Worm (Caenorhabditis elegans) whole organism, young adult: ENCODE data around the gene F40G9.6.

Experiments used
- B0019.2 ChIP-seq: fragments of 200-800 bp; sonication (Bioruptor generic); conservative IDR thresholded peaks from 2 replicates; pipeline ENCODE4 v1.3.6; 2022; ENCODE audit warnings: missing genetic modification reagents, missing genetic modification characterization, missing compliant biosample characterization
- B0261.1 ChIP-seq: sonication (generic microtip); optimal IDR thresholded peaks from 2 replicates; lab custom pipeline; 2016; ENCODE audit warnings: mild to moderate bottlenecking, missing genetic modification characterization, moderate library complexity, missing compliant biosample characterization
- F10E7.11 ChIP-seq: sonication (generic microtip); optimal IDR thresholded peaks from 2 replicates; lab custom pipeline; 2017; ENCODE audit warnings: mild to moderate bottlenecking, missing genetic modification characterization, moderate library complexity, missing compliant biosample characterization
- F37B4.10 ChIP-seq: fragments of 200-800 bp; sonication (Bioruptor generic); IDR thresholded peaks from 2 replicates; pipeline ENCODE4 v1.3.6; 2022; ENCODE audit warnings: missing genetic modification characterization, missing compliant biosample characterization
- F55B11.4 ChIP-seq: sonication (generic microtip); optimal IDR thresholded peaks from 2 replicates; lab custom pipeline; 2016; ENCODE audit warnings: missing compliant biosample characterization, missing genetic modification characterization, borderline replicate concordance; ENCODE audit not compliant: insufficient read depth
- F57A8.1 ChIP-seq: fragments of 200-800 bp; sonication (Bioruptor generic); optimal IDR thresholded peaks from 2 replicates; lab custom pipeline; 2018; ENCODE audit warnings: mild to moderate bottlenecking, missing genetic modification characterization, moderate library complexity, missing compliant biosample characterization
- F57C9.4 ChIP-seq: sonication (generic microtip); optimal IDR thresholded peaks from 2 replicates; lab custom pipeline; 2017; ENCODE audit warnings: mild to moderate bottlenecking, missing genetic modification characterization, missing compliant biosample characterization
- Y53F4B.3 ChIP-seq: fragments of 200-800 bp; sonication (Bioruptor generic); IDR thresholded peaks from 2 replicates; pipeline ENCODE4 v1.3.6; 2022; ENCODE audit warnings: missing genetic modification reagents, missing genetic modification characterization, missing compliant biosample characterization
- ama-1 ChIP-seq, 3 experiments: fragments of 150-350 bp in 1 of 3; sonication (generic microtip) in 2 of 3; optimal IDR thresholded peaks; 2 replicates each; lab custom pipeline; 2014 to 2018; ENCODE audit warnings: missing biosample characterization in 2 of 3, missing genetic modification characterization in 2 of 3, missing genetic modification reagents in 2 of 3
- atf-7 ChIP-seq: sonication (generic microtip); optimal IDR thresholded peaks from 2 replicates; lab custom pipeline; 2017; ENCODE audit warnings: mild to moderate bottlenecking, missing genetic modification characterization, missing compliant biosample characterization
- attf-5 ChIP-seq: fragments of 200-800 bp; sonication (Bioruptor generic); optimal IDR thresholded peaks from 2 replicates; lab custom pipeline; 2018; ENCODE audit warnings: mild to moderate bottlenecking, missing genetic modification characterization, missing compliant biosample characterization
- attf-6 ChIP-seq: fragments of 200-800 bp; sonication (Bioruptor generic); IDR thresholded peaks from 2 replicates; pipeline ENCODE4 v1.3.6; 2022; ENCODE audit warnings: missing genetic modification reagents, missing genetic modification characterization, missing compliant biosample characterization
- bed-2 ChIP-seq: fragments of 200-800 bp; sonication (Bioruptor generic); IDR thresholded peaks from 2 replicates; pipeline ENCODE4 v1.3.6; 2022; ENCODE audit warnings: missing genetic modification reagents, missing genetic modification characterization, missing compliant biosample characterization
- ccch-3 ChIP-seq: fragments of 200-800 bp; sonication (Bioruptor generic); optimal IDR thresholded peaks from 2 replicates; lab custom pipeline; 2018; ENCODE audit warnings: mild to moderate bottlenecking, missing genetic modification characterization, missing compliant biosample characterization
- dox-1 ChIP-seq: fragments of 200-800 bp; sonication (Bioruptor generic); IDR thresholded peaks from 2 replicates; pipeline ENCODE4 v1.3.6; 2022; ENCODE audit warnings: missing genetic modification reagents, missing genetic modification characterization, missing compliant biosample characterization
- dpff-1 ChIP-seq: sonication (generic microtip); optimal IDR thresholded peaks from 2 replicates; lab custom pipeline; 2017; ENCODE audit warnings: mild to moderate bottlenecking, missing genetic modification characterization, missing compliant biosample characterization
- dpl-1 ChIP-seq: fragments of 150-350 bp; optimal IDR thresholded peaks from 2 replicates; lab custom pipeline; 2014; ENCODE audit warnings: missing biosample characterization, missing genetic modification reagents, missing genetic modification characterization
- egl-44 ChIP-seq: fragments of 200-800 bp; sonication (Bioruptor generic); IDR thresholded peaks from 2 replicates; pipeline ENCODE4 v1.3.6; 2022; ENCODE audit warnings: missing genetic modification reagents, missing genetic modification characterization, missing compliant biosample characterization
- ets-4 ChIP-seq: fragments of 200-800 bp; sonication (Bioruptor generic); optimal IDR thresholded peaks from 2 replicates; lab custom pipeline; 2018; ENCODE audit warnings: mild to moderate bottlenecking, missing genetic modification characterization, missing compliant biosample characterization
- gei-17 ChIP-seq: fragments of 200-800 bp; sonication (Bioruptor generic); optimal IDR thresholded peaks from 2 replicates; lab custom pipeline; 2018; ENCODE audit warnings: mild to moderate bottlenecking, missing genetic modification characterization, missing compliant biosample characterization
- him-1 ChIP-seq: sonication (generic microtip); optimal IDR thresholded peaks from 2 replicates; lab custom pipeline; 2016; ENCODE audit warnings: missing genotype, missing genetic modification reagents, missing genetic modification characterization, missing compliant biosample characterization
- hsf-1 ChIP-seq: fragments of 200-800 bp; sonication (Bioruptor generic); IDR thresholded peaks from 2 replicates; pipeline ENCODE4 v1.3.6; 2022; ENCODE audit warnings: missing genetic modification reagents, missing genetic modification characterization, missing compliant biosample characterization
- lin-26 ChIP-seq: fragments of 200-800 bp; sonication (Bioruptor generic); IDR thresholded peaks from 2 replicates; pipeline ENCODE4 v1.3.6; 2022; ENCODE audit warnings: missing genetic modification reagents, missing genetic modification characterization, missing compliant biosample characterization
- madf-10 ChIP-seq: sonication (generic microtip); optimal IDR thresholded peaks from 2 replicates; lab custom pipeline; 2016; ENCODE audit warnings: mild to moderate bottlenecking, missing genetic modification characterization, missing compliant biosample characterization
- mcd-1 ChIP-seq: fragments of 200-800 bp; sonication (Bioruptor generic); IDR thresholded peaks from 2 replicates; pipeline ENCODE4 v1.3.6; 2022; ENCODE audit warnings: missing genetic modification reagents, missing genetic modification characterization, missing compliant biosample characterization
- mel-28 ChIP-seq: sonication (generic microtip); optimal IDR thresholded peaks from 2 replicates; lab custom pipeline; 2016; ENCODE audit warnings: borderline replicate concordance, mild to moderate bottlenecking, missing genetic modification characterization, missing compliant biosample characterization
- nhr-80 ChIP-seq: sonication (generic microtip); optimal IDR thresholded peaks from 2 replicates; lab custom pipeline; 2016; ENCODE audit warnings: missing genetic modification characterization, missing compliant biosample characterization
- nhr-90 ChIP-seq: sonication (generic microtip); optimal IDR thresholded peaks from 2 replicates; lab custom pipeline; 2016; ENCODE audit warnings: missing genotype, mild to moderate bottlenecking, missing genetic modification characterization, missing compliant biosample characterization
- pha-4 ChIP-seq: fragments of 150-350 bp; sonication (generic microtip); optimal IDR thresholded peaks from 2 replicates; lab custom pipeline; 2014; ENCODE audit warnings: missing biosample characterization, missing genetic modification reagents, missing genetic modification characterization
- rcor-1 ChIP-seq: fragments of 200-800 bp; sonication (Bioruptor generic); IDR thresholded peaks from 2 replicates; pipeline ENCODE4 v1.3.6; 2022; ENCODE audit warnings: missing genetic modification reagents, missing genetic modification characterization, missing compliant biosample characterization
- repo-1 ChIP-seq: sonication (generic microtip); optimal IDR thresholded peaks from 2 replicates; lab custom pipeline; 2017; ENCODE audit warnings: mild to moderate bottlenecking, missing genetic modification characterization, missing compliant biosample characterization
- sea-2 ChIP-seq: fragments of 200-800 bp; sonication (Bioruptor generic); IDR thresholded peaks from 2 replicates; pipeline ENCODE4 v1.3.6; 2022; ENCODE audit warnings: missing genetic modification characterization, missing compliant biosample characterization
- snpc-1.1 ChIP-seq: sonication (generic microtip); optimal IDR thresholded peaks from 2 replicates; lab custom pipeline; 2017; ENCODE audit warnings: missing genetic modification characterization, mild to moderate bottlenecking, missing compliant biosample characterization, antibody characterized with exemption, moderate library complexity, missing genotype, missing genetic modification reagents; ENCODE audit not compliant: insufficient read depth
- snpc-3.4 ChIP-seq: sonication (generic microtip); optimal IDR thresholded peaks from 2 replicates; lab custom pipeline; 2017; ENCODE audit warnings: missing genetic modification characterization, mild to moderate bottlenecking, missing compliant biosample characterization, antibody characterized with exemption, moderate library complexity, missing genotype, missing genetic modification reagents
- snpc-4 ChIP-seq, 5 experiments: fragments of 150-350 bp in 1 of 5; sonication (generic microtip) in 4 of 5; optimal IDR thresholded peaks; 2 replicates each; lab custom pipeline; 2014 to 2018; ENCODE audit warnings: missing genetic modification characterization in 5 of 5, missing biosample characterization in 3 of 5, antibody characterized with exemption in 2 of 5, mild to moderate bottlenecking in 2 of 5, missing compliant biosample characterization in 2 of 5, missing genotype in 2 of 5, moderate library complexity in 2 of 5, missing genetic modification reagents in 1 of 5
- sptf-2 ChIP-seq: fragments of 200-800 bp; sonication (Bioruptor generic); optimal IDR thresholded peaks from 2 replicates; lab custom pipeline; 2018; ENCODE audit warnings: mild to moderate bottlenecking, missing genetic modification characterization, missing compliant biosample characterization
- tbp1 ChIP-seq: fragments of 200-800 bp; sonication (Bioruptor generic); optimal IDR thresholded peaks from 2 replicates; lab custom pipeline; 2018; ENCODE audit warnings: mild to moderate bottlenecking, missing genetic modification characterization, missing compliant biosample characterization
- tbx-9 ChIP-seq: sonication (generic microtip); optimal IDR thresholded peaks from 2 replicates; lab custom pipeline; 2016; ENCODE audit warnings: borderline replicate concordance, missing genetic modification characterization, inconsistent platforms, missing compliant biosample characterization
- ztf-22 ChIP-seq: fragments of 200-800 bp; sonication (Bioruptor generic); optimal IDR thresholded peaks from 2 replicates; lab custom pipeline; 2018; ENCODE audit warnings: mild to moderate bottlenecking, missing genetic modification characterization, moderate library complexity, missing compliant biosample characterization
- ztf-6 ChIP-seq: fragments of 200-800 bp; sonication (Bioruptor generic); IDR thresholded peaks from 2 replicates; pipeline ENCODE4 v1.3.6; 2022; ENCODE audit warnings: missing genetic modification reagents, missing genetic modification characterization, missing compliant biosample characterization

Gene F40G9.6

ce11 chrIII:147570-148076 is 31.7 kb upstream of the F40G9.6 start, which contains the start of gene sqst-5:
sqst-5 (minus strand) TSS chrIII:147620.
- TF ChIP-seq nhr-80 (tag; lab: Kevin White, UChicago) (peak; percentile 69), gei-17 (GFP tag; lab: Kevin White, UChicago) (no peak), dpff-1 (tag; lab: Kevin White, UChicago) (no peak), rcor-1 (GFP tag; lab: Robert Waterston, UW) (no peak)
- TF ChIP-seq, all 124 proteins: peak for 1

DNA sequence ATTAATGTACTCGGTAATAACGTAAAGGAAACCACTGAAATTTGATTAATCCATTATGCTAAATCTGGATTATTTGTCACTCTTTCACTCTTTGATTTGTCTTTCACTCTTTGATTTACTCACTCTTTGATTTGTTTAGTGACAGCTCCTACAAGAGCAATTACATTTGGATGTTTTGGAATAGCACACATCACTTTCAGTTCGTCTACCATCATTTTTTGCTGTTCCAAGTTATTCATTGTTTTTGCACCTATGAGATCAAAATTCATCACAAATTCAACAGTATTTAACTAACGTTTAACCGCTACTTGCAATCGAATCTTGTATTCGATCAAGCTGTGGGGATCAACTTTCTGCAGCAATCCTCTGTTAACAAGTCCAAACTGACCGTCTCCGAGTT is 30.2 kb upstream of the F40G9.6 start:
- TF ChIP-seq F55B11.4 = no peak
- TF ChIP-seq tbp1 = no peak
- no peak for TF ChIP-seq hsf-1 (GFP tag; lab: Robert Waterston, UW)
- no peak for TF ChIP-seq him-1
- no peak for TF ChIP-seq egl-44 (GFP tag; lab: Robert Waterston, UW)
- no peak for TF ChIP-seq F10E7.11
- TF ChIP-seq nhr-90 (tag; lab: Kevin White, UChicago) = no peak
- TF ChIP-seq ama-1 (optimal IDR thresholded peaks at IDR 0.05; lab: Kevin White, UChicago) = no peak
- TF ChIP-seq ama-1 (GFP tag; optimal IDR thresholded peaks at IDR 0.05; lab: Kevin White, UChicago) = no peak
- TF ChIP-seq Y53F4B.3 (GFP tag; lab: Robert Waterston, UW) = no peak
- no peak for TF ChIP-seq nhr-80 (tag; lab: Kevin White, UChicago)
- TF ChIP-seq tbx-9 = no peak
- TF ChIP-seq ccch-3 (GFP tag; lab: Kevin White, UChicago) = no peak
- no peak for TF ChIP-seq mel-28 (tag; lab: Kevin White, UChicago)

DNA sequence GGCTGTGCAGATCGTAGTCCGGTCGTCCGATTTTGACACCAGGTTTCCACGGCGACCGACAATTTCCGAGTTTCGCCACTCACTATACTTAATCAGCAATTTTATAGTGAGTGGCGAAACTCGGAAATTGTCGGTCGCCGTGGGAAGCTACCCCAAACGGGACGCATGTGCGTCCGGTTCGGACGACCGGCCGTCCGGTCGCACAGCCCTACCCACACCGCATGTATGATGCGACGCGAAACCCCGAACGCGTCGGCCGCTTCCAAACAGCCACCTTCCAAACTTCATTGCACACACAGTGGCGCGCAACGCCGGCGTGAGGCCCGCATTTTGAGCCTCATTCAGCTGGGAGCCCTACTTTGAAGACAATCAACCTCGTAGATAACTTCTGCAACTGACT is 28.3 kb upstream of the F40G9.6 start:
- TF ChIP-seq F37B4.10 (GFP tag; lab: Robert Waterston, UW) (0 out of 2 replicates have a peak, but pooled peaks have one; percentile 51), snpc-4 (GFP tag; optimal IDR thresholded peaks at IDR 0.05; lab: Kevin White, UChicago) (no peak), snpc-4 (tag; optimal IDR thresholded peaks at IDR 0.05; lab: Kevin White, UChicago) (peak in 2 of 4 experiments; percentile 67 to 85), ztf-6 (0 out of 2 replicates have a peak, but pooled peaks have one; percentile 12), lin-26 (GFP tag; lab: Robert Waterston, UW) (0 out of 2 replicates have a peak, but pooled peaks have one; percentile 30), sptf-2 (GFP tag; lab: Kevin White, UChicago) (no peak), ztf-22 (GFP tag; lab: Kevin White, UChicago) (no peak)

- TF ChIP-seq ets-4 (peak; percentile 19), nhr-80 (tag; lab: Kevin White, UChicago) (peak; percentile 96), atf-7 (tag; lab: Kevin White, UChicago) (peak; percentile 40), tbp1 (peak; percentile 5), mcd-1 (GFP tag; lab: Robert Waterston, UW) (no peak), B0261.1 (tag; lab: Kevin White, UChicago) (no peak), snpc-3.4 (tag; lab: Kevin White, UChicago) (no peak), madf-10 (tag; lab: Kevin White, UChicago) (no peak), ztf-22 (GFP tag; lab: Kevin White, UChicago) (peak; percentile 52), F57C9.4 (tag; lab: Kevin White, UChicago) (no peak)
These were observed 25.2 kb upstream of the F40G9.6 start for ce11 chrIII:154168-154567.

DNA sequence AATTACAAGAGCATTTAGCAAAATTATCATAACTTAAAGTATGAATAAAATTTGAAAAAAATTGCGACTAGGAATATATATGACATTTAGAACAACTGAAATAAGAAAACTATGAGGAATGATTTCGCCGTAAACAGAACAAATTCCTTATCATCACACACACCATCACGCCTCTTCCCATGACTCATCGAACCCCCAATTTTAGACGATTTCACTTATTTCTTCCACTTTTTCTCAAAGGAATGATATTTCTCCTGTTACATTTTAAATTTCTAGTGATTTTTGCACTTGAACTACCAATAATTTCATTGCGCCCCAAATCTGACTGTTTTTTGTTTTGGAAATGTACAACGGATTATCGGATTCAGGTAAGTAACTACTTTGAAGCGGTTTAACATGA is 22.7 kb upstream of the F40G9.6 start, which contains the start of the genes zig-13 and ver-1:
Gene zig-13, minus strand, starts transcription at position 101 of the 400 bp plus-strand sequence.
Gene ver-1, plus strand, starts transcription at position 180 of the 400 bp plus-strand sequence.
- TF ChIP-seq F37B4.10 (GFP tag; lab: Robert Waterston, UW) = no peak
- no peak for TF ChIP-seq attf-5 (GFP tag; lab: Kevin White, UChicago)
- no peak for TF ChIP-seq rcor-1 (GFP tag; lab: Robert Waterston, UW)
- TF ChIP-seq repo-1 (tag; lab: Kevin White, UChicago) = no peak
- TF ChIP-seq pha-4 (tag; lab: Kevin White, UChicago) = no peak
- no peak for TF ChIP-seq B0019.2 (GFP tag; lab: Robert Waterston, UW)
- TF ChIP-seq tbx-9 = no peak
- no peak for TF ChIP-seq dpff-1 (tag; lab: Kevin White, UChicago)
- TF ChIP-seq bed-2 = no peak
- no peak for TF ChIP-seq dox-1 (GFP tag; lab: Robert Waterston, UW)
- no peak for TF ChIP-seq attf-6
- no peak for TF ChIP-seq sea-2 (GFP tag; lab: Robert Waterston, UW)
- no peak for TF ChIP-seq snpc-1.1 (tag; lab: Kevin White, UChicago)
- no peak for TF ChIP-seq dpl-1
- no peak for TF ChIP-seq B0261.1 (tag; lab: Kevin White, UChicago)
- no peak for TF ChIP-seq F57A8.1 (GFP tag; lab: Kevin White, UChicago)
